Worm (Caenorhabditis elegans) whole organism, early embryonic: ENCODE data around the gene Y17G9B.8.

ENCODE experiments used
- B0310.2 ChIP-seq: sonication (generic microtip); optimal IDR thresholded peaks from 2 replicates; lab custom pipeline; 2016; ENCODE audit warnings: mild to moderate bottlenecking, missing genetic modification characterization, missing compliant biosample characterization
- F13C5.2 ChIP-seq: sonication (generic microtip); optimal IDR thresholded peaks from 2 replicates; lab custom pipeline; 2017; ENCODE audit warnings: mild to moderate bottlenecking, missing genetic modification characterization, inconsistent platforms, missing compliant biosample characterization
- aly-1 ChIP-seq: sonication (generic microtip); optimal IDR thresholded peaks from 2 replicates; lab custom pipeline; 2016; ENCODE audit warnings: missing genetic modification characterization, missing compliant biosample characterization
- ama-1 ChIP-seq: fragments of 150-350 bp; optimal IDR thresholded peaks from 2 replicates; lab custom pipeline; 2014
- ceh-13 ChIP-seq: fragments of 200-800 bp; sonication (Bioruptor generic); optimal IDR thresholded peaks from 2 replicates; lab custom pipeline; 2018; ENCODE audit warnings: mild to moderate bottlenecking, missing genetic modification characterization, missing compliant biosample characterization
- ceh-36 ChIP-seq: sonication (generic microtip); optimal IDR thresholded peaks from 2 replicates; lab custom pipeline; 2016; ENCODE audit warnings: missing genetic modification characterization, inconsistent platforms, missing compliant biosample characterization
- ets-7 ChIP-seq: sonication (generic microtip); optimal IDR thresholded peaks from 2 replicates; lab custom pipeline; 2016; ENCODE audit warnings: missing genotype, missing genetic modification characterization, missing compliant biosample characterization
- flt-1 ChIP-seq: fragments of 200-800 bp; sonication (Bioruptor generic); IDR thresholded peaks from 2 replicates; pipeline ENCODE4 v1.3.6; 2022; ENCODE audit warnings: missing genetic modification characterization, missing compliant biosample characterization
- hmbx-1 ChIP-seq: sonication (generic microtip); optimal IDR thresholded peaks from 2 replicates; lab custom pipeline; 2016; ENCODE audit warnings: mild to moderate bottlenecking, missing genetic modification characterization, missing compliant biosample characterization
- hmg-4 ChIP-seq: fragments of 200-800 bp; sonication (Bioruptor generic); optimal IDR thresholded peaks from 2 replicates; lab custom pipeline; 2018; ENCODE audit warnings: mild to moderate bottlenecking, missing genetic modification characterization, missing compliant biosample characterization
- hnd-1 ChIP-seq: sonication (generic microtip); optimal IDR thresholded peaks from 2 replicates; lab custom pipeline; 2016; ENCODE audit warnings: missing genetic modification characterization, missing compliant biosample characterization
- pes-1 ChIP-seq: fragments of 200-800 bp; sonication (Bioruptor generic); IDR thresholded peaks from 2 replicates; pipeline ENCODE4 v1.3.6; 2022; ENCODE audit warnings: missing genetic modification reagents, missing genetic modification characterization, missing compliant biosample characterization
- scrt-1 ChIP-seq: fragments of 200-800 bp; sonication (Bioruptor generic); IDR thresholded peaks from 2 replicates; pipeline ENCODE4 v1.3.6; 2022; ENCODE audit warnings: missing genetic modification characterization, missing compliant biosample characterization
- sea-1 ChIP-seq: fragments of 200-800 bp; sonication (Bioruptor generic); conservative IDR thresholded peaks from 2 replicates; pipeline ENCODE4 v1.3.6; 2022; ENCODE audit warnings: missing genetic modification characterization, missing compliant biosample characterization
- tbx-11 ChIP-seq: fragments of 200-800 bp; sonication (Bioruptor generic); IDR thresholded peaks from 2 replicates; pipeline ENCODE4 v1.3.6; 2022; ENCODE audit warnings: missing genetic modification characterization, missing compliant biosample characterization
- tbx-37 ChIP-seq: fragments of 200-800 bp; sonication (Bioruptor generic); conservative IDR thresholded peaks from 2 replicates; pipeline ENCODE4 v1.3.6; 2022; ENCODE audit warnings: missing genetic modification reagents, missing genetic modification characterization, missing compliant biosample characterization
- tra-4 ChIP-seq: sonication (generic microtip); optimal IDR thresholded peaks from 2 replicates; lab custom pipeline; 2017; ENCODE audit warnings: missing genetic modification characterization, missing compliant biosample characterization

Gene Y17G9B.8

DNA sequence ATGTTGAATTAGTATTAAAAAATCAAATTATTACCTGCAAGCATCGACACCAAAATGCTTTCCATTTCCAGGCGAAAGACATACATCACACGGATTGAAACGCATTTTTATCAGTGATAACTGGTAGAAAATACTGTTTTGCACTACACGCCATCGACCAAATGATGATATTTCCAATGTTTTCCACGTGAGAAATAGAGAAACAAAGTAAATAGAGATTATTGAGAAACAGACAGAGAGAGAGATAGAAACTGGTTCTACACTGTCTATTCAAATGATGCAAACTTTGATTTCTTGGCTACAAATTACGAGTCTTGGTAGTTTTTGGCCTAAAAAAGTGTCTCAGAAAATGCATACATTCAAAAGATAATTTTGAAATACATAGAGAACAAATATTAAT, 29.7 kb upstream of the Y17G9B.8 start, which contains the start of gene nhr-104:
Gene nhr-104 (minus strand): TSS at position 361 of the 400 bp plus-strand sequence.
- TF ChIP-seq ceh-36, result no peak
- TF ChIP-seq pes-1, result no peak
- TF ChIP-seq hmg-4 (GFP tag; lab: Kevin White, UChicago), result no peak
- TF ChIP-seq sea-1 (GFP tag; lab: Robert Waterston, UW), result no peak
- no peak for TF ChIP-seq hnd-1 (tag; lab: Kevin White, UChicago)
- no peak for TF ChIP-seq ama-1
- no peak for TF ChIP-seq aly-1 (tag; lab: Kevin White, UChicago)
- no peak for TF ChIP-seq ets-7 (tag; lab: Kevin White, UChicago)
- no peak for TF ChIP-seq tbx-37 (GFP tag; lab: Robert Waterston, UW)
- no peak for TF ChIP-seq F13C5.2
- TF ChIP-seq flt-1 (GFP tag; lab: Robert Waterston, UW), result no peak
- TF ChIP-seq tra-4 (tag; lab: Kevin White, UChicago), result no peak
- no peak for TF ChIP-seq scrt-1 (GFP tag; lab: Robert Waterston, UW)
- TF ChIP-seq tbx-11 (GFP tag; lab: Robert Waterston, UW), result no peak

DNA sequence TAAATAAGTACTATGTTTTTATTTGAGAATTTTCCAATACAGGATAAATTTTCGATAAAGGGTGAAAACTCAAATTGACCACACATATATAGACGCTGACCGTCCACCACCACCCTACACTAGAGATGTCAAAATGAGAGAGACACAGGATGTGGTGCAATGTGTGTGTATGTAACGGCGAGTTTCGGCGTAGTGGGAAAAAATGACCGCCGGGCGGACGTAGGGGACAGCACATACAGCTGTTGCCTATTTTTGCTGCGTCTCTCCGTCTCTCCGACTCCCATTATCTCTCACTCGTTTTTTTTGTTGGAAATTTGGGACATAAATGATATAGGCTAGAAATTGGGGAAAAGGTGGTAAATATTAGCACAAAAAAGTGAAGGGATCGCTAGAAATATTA, 22.5 kb upstream of the Y17G9B.8 start:
- TF ChIP-seq hnd-1 (tag; lab: Kevin White, UChicago) (no peak), flt-1 (GFP tag; lab: Robert Waterston, UW) (no peak), F13C5.2 (peak; percentile 18), ets-7 (tag; lab: Kevin White, UChicago) (no peak), tbx-37 (GFP tag; lab: Robert Waterston, UW) (no peak), B0310.2 (tag; lab: Kevin White, UChicago) (no peak), ceh-36 (no peak), hmg-4 (GFP tag; lab: Kevin White, UChicago) (peak; percentile 55)

DNA sequence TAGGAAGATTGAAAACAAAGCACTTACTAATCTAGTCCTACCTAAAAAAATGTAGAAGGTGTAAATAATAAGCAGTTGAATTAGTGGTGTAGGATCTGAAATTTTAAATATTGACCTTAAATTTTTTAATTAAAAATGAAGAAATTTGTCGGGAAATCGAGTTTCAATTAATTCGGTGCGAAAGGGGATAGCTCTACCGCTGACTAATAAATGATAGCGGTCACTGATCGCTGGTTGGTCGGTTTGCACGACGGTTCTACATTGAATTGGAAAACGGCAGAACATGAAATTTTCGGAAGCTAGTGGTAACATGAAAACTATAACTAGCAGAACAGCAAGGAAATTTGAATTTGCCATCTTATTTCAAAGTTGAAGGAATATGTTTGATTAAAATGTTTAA, 21.5 kb upstream of the Y17G9B.8 start, which contains the start of gene set-15:
Gene set-15 (minus strand): TSS at position 101 of the 400 bp plus-strand sequence.
- TF ChIP-seq B0310.2 (tag; lab: Kevin White, UChicago) (no peak), flt-1 (GFP tag; lab: Robert Waterston, UW) (no peak), ceh-36 (no peak), sea-1 (GFP tag; lab: Robert Waterston, UW) (no peak), ets-7 (tag; lab: Kevin White, UChicago) (no peak), aly-1 (tag; lab: Kevin White, UChicago) (no peak), hmbx-1 (no peak), F13C5.2 (no peak), ama-1 (no peak), hmg-4 (GFP tag; lab: Kevin White, UChicago) (no peak), tra-4 (tag; lab: Kevin White, UChicago) (no peak), tbx-37 (GFP tag; lab: Robert Waterston, UW) (no peak)

DNA sequence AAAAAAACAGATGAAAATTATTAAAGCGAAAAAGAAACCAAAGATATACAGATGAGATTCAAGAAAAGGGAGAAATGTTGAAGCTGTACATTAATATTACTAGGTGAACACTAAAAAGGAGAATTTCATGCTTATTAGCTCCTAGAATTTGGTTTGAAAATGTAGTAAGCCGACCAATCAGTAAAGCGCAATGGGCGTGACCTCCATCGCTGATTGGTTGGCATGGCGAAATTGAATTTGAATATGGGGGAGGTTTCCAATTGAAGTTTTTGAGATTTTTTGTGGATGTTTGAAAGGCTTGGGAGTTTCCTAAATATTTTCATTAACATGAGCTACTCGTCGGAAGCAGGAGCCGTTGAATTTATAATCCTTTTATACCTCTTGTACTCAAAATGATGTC, 17.9 kb upstream of the Y17G9B.8 start:
- TF ChIP-seq hmg-4 (GFP tag; lab: Kevin White, UChicago), result no peak
- no peak for TF ChIP-seq F13C5.2
- TF ChIP-seq ama-1, result no peak
- TF ChIP-seq ceh-36, result no peak
- no peak for TF ChIP-seq ceh-13 (GFP tag; lab: Kevin White, UChicago)
- no peak for TF ChIP-seq flt-1 (GFP tag; lab: Robert Waterston, UW)
- no peak for TF ChIP-seq hmbx-1
- no peak for TF ChIP-seq pes-1
- no peak for TF ChIP-seq B0310.2 (tag; lab: Kevin White, UChicago)
- TF ChIP-seq tra-4 (tag; lab: Kevin White, UChicago), result no peak
- no peak for TF ChIP-seq scrt-1 (GFP tag; lab: Robert Waterston, UW)
- no peak for TF ChIP-seq hnd-1 (tag; lab: Kevin White, UChicago)
- TF ChIP-seq sea-1 (GFP tag; lab: Robert Waterston, UW), result no peak

DNA sequence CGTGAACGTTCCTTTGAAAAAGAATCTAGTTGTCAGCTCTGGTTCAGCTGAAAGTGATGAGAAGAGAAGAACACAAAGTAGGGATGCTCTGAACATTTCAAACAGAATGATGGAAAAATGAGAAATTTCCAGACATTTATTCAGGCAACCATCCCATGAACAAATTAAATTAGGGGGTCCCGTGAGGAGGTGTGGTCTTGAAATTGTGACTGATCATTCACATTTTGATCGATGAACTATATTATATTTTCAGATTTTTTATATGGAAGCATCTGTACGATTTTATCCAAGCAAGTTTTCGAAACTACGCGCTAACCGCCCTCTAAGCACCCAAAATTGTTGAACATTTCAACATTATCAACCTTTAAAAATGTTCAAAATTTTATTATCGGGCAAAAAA, 17.4 kb upstream of the Y17G9B.8 start, which contains the start of gene R11E3.19:
Gene R11E3.19 (minus strand): TSS at position 101 of the 400 bp plus-strand sequence.
- TF ChIP-seq ceh-13 (GFP tag; lab: Kevin White, UChicago) (no peak), F13C5.2 (no peak), flt-1 (GFP tag; lab: Robert Waterston, UW) (no peak), hnd-1 (tag; lab: Kevin White, UChicago) (no peak), sea-1 (GFP tag; lab: Robert Waterston, UW) (no peak), ceh-36 (no peak), B0310.2 (tag; lab: Kevin White, UChicago) (no peak), tra-4 (tag; lab: Kevin White, UChicago) (no peak)

DNA sequence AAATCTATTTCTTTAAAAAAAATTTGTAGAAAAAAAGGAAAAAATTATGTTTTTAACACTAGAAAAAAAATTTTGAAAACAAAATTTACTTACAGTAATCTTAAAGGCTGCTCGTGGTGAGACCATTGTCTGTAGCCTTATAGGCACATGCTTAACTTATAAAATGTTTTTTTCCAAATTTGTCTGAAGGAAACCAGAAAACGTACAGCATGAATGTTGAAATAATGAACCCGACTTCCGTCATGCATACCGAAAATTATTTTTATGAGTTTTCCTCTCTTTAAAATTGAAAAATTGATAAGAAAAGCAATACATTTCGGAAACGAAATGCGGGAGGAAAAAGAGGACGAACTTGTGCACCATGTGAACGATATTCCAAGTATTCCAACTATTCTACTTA, 13.2 kb upstream of the Y17G9B.8 start, which contains the start of gene R11E3.2:
Gene R11E3.2 (plus strand): TSS at position 301 of the 400 bp plus-strand sequence.
- no peak for TF ChIP-seq tra-4 (tag; lab: Kevin White, UChicago)
- TF ChIP-seq hmbx-1, result no peak
- TF ChIP-seq flt-1 (GFP tag; lab: Robert Waterston, UW), result no peak

DNA sequence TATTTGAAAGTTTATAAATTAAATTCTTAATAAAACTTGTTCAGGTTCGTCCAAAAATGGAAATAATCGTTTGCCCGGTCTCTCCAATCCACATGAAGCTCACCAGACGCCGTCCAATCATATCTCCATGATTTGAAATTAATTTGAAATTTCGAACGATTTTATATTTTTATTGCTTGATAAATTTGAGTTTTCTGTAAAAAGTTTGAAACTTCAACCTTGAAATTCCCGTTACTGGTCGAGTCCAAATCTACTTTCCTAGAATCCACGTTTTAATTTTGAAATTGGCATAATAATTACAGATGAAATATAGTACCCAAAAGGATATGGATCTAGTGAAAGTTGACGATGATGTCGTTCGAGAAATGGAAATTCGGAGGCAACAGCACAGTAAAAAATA, 5.8 kb upstream of the Y17G9B.8 start, which contains the start of gene npp-26:
Gene npp-26 (plus strand): TSS at position 301 of the 400 bp plus-strand sequence.
- no peak for TF ChIP-seq sea-1 (GFP tag; lab: Robert Waterston, UW)
- no peak for TF ChIP-seq tra-4 (tag; lab: Kevin White, UChicago)
- TF ChIP-seq tbx-37 (GFP tag; lab: Robert Waterston, UW), result no peak

DNA sequence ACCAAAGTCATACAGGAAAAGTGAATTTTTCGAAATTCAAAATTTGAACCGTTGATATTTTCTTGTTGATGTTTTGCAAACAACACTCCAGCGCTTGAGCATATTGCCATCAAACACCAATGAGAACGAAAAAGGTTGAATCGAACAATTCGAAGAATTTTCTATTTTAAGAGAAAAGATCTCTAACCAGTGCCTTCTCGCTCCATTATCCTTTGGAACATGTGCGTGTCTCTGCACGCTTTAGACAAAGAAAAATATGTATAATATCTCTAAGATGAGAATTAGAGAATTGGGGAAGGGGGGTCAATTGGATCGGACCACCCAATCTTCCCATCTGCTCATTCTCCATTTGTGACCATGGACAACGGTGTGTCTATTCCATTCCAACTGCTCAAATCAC, 5.2 kb upstream of the Y17G9B.8 start, which contains the start of gene Y17G9B.2:
Gene Y17G9B.2 (plus strand): TSS at position 301 of the 400 bp plus-strand sequence.
- TF ChIP-seq hmg-4 (GFP tag; lab: Kevin White, UChicago) (no peak), ets-7 (tag; lab: Kevin White, UChicago) (no peak), sea-1 (GFP tag; lab: Robert Waterston, UW) (no peak), tbx-11 (GFP tag; lab: Robert Waterston, UW) (no peak), F13C5.2 (no peak)
